Fruit fly (Drosophila melanogaster): ENCODE results near the gene CG10000.

DNA sequence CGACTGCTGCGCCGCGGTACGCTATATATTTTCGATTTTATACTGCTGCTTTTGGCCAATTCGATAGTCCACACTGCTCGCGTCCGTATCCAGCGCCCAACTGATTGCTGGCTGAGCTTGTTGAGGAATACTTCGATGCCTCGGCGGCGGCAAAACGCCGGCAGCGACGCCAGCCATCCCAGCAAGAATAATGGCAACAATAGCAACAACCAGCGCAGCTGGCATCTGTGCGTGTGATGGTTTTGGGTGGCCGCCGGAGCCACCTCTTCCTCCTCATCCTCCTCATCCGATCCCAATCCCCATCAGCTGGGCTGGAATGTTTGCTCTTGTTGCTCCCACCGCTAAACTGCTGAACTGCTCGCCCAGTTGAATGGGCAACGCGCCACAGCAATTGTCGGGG is 6.8 kb downstream of the CG10000 start, which contains the start of gene AstA-R2:
- TF ChIP-seq h (optimal IDR thresholded peaks at IDR 0.05) (no peak), psq (optimal IDR thresholded peaks at IDR 0.05) (no peak), Myc (optimal IDR thresholded peaks at IDR 0.05) (no peak), insv (optimal IDR thresholded peaks at IDR 0.05) (no peak), Sin3A (optimal IDR thresholded peaks at IDR 0.05) (no peak), ttk (optimal IDR thresholded peaks at IDR 0.05) (no peak)
